Fruit fly (Drosophila melanogaster) whole organism, embryonic: Measurements from ENCODE around the gene holn1.
A peak's percentile ranks its signal among the peaks of the same experiment; 100 is the strongest.

Source experiments
- ATbp ChIP-seq: fragments of 200-800 bp; sonication (Bioruptor generic); optimal IDR thresholded peaks from 2 replicates; lab custom pipeline; 2017; ENCODE audit warnings: missing biosample characterization, mild to moderate bottlenecking, missing genetic modification characterization, missing genetic modification reagents
- BEAF-32 ChIP-seq: fragments of 200-800 bp; sonication (Bioruptor generic); optimal IDR thresholded peaks from 3 replicates; lab custom pipeline; 2017; ENCODE audit warnings: missing biosample characterization, missing genetic modification characterization, mild to moderate bottlenecking, moderate library complexity, missing genetic modification reagents
- CG10543 ChIP-seq: fragments of 200-800 bp; sonication (Bioruptor generic); optimal IDR thresholded peaks from 3 replicates; lab custom pipeline; 2017; ENCODE audit warnings: missing biosample characterization, mild to moderate bottlenecking, missing genetic modification characterization, moderate library complexity
- CG10979 ChIP-seq: fragments of 200-800 bp; sonication (Bioruptor generic); optimal IDR thresholded peaks from 2 replicates; lab custom pipeline; 2018; ENCODE audit warnings: missing biosample characterization, mild to moderate bottlenecking, missing genetic modification characterization, moderate library complexity
- CG12071 ChIP-seq: fragments of 200-800 bp; sonication (Bioruptor generic); optimal IDR thresholded peaks from 3 replicates; lab custom pipeline; 2018; ENCODE audit warnings: missing biosample characterization, mild to moderate bottlenecking, missing genetic modification characterization
- CG12104 ChIP-seq: fragments of 200-800 bp; sonication (Bioruptor generic); optimal IDR thresholded peaks from 3 replicates; lab custom pipeline; 2016; ENCODE audit warnings: missing biosample characterization, missing genetic modification characterization
- CG12219 ChIP-seq: fragments of 200-800 bp; sonication (Bioruptor generic); optimal IDR thresholded peaks from 3 replicates; lab custom pipeline; 2018; ENCODE audit warnings: missing biosample characterization, mild to moderate bottlenecking, missing genetic modification characterization
- CG12391 ChIP-seq: fragments of 200-800 bp; sonication (Bioruptor generic); optimal IDR thresholded peaks from 3 replicates; lab custom pipeline; 2018; ENCODE audit warnings: missing biosample characterization, mild to moderate bottlenecking, missing genetic modification characterization, moderate library complexity
- CG14965 ChIP-seq: fragments of 200-800 bp; sonication (Bioruptor generic); optimal IDR thresholded peaks from 2 replicates; lab custom pipeline; 2016; ENCODE audit warnings: missing biosample characterization, missing genetic modification characterization, borderline replicate concordance
- CG15269 ChIP-seq: fragments of 200-800 bp; sonication (Bioruptor generic); optimal IDR thresholded peaks from 2 replicates; lab custom pipeline; 2018; ENCODE audit warnings: missing biosample characterization, mild to moderate bottlenecking, missing genetic modification characterization, moderate library complexity
- CG17829 ChIP-seq: fragments of 200-800 bp; optimal IDR thresholded peaks from 2 replicates; lab custom pipeline; 2019; ENCODE audit warnings: missing biosample characterization, mild to moderate bottlenecking, missing genetic modification characterization, moderate library complexity
- CG2116 ChIP-seq: fragments of 200-800 bp; sonication (Bioruptor generic); optimal IDR thresholded peaks from 3 replicates; lab custom pipeline; 2018; ENCODE audit warnings: missing biosample characterization, mild to moderate bottlenecking, missing genetic modification characterization
- CG3838 ChIP-seq: fragments of 200-800 bp; sonication (Bioruptor generic); optimal IDR thresholded peaks from 3 replicates; lab custom pipeline; 2016; ENCODE audit warnings: missing biosample characterization, missing genetic modification characterization
- CG42726 ChIP-seq: fragments of 200-800 bp; sonication (Bioruptor generic); IDR thresholded peaks from 2 replicates; pipeline ENCODE4 v1.3.6; 2022; ENCODE audit warnings: missing biosample characterization, missing genetic modification characterization; ENCODE audit not compliant: partially characterized antibody
- CG4360 ChIP-seq: fragments of 200-800 bp; sonication (Bioruptor generic); IDR thresholded peaks from 2 replicates; pipeline ENCODE4 v1.3.6; 2022; ENCODE audit warnings: missing biosample characterization, missing genetic modification characterization
- CG7372 ChIP-seq: fragments of 200-800 bp; sonication (Bioruptor generic); IDR thresholded peaks from 2 replicates; pipeline ENCODE4 v1.3.6; 2022; ENCODE audit warnings: missing biosample characterization, missing genetic modification characterization
- CG8478 ChIP-seq: fragments of >200 bp; optimal IDR thresholded peaks from 2 replicates; lab custom pipeline; 2018
- CG8765 ChIP-seq: fragments of 200-800 bp; sonication (Bioruptor generic); IDR thresholded peaks from 2 replicates; pipeline ENCODE4 v1.3.6; 2022; ENCODE audit warnings: missing biosample characterization, missing genetic modification characterization
- CG8944 ChIP-seq: fragments of 200-800 bp; sonication (Bioruptor generic); optimal IDR thresholded peaks from 3 replicates; lab custom pipeline; 2016; ENCODE audit warnings: missing biosample characterization, missing genetic modification characterization
- CTCF ChIP-seq: fragments of 200-800 bp; sonication (Bioruptor generic); optimal IDR thresholded peaks from 2 replicates; lab custom pipeline; 2017; ENCODE audit warnings: missing biosample characterization, mild to moderate bottlenecking, missing genetic modification characterization, moderate library complexity
- Dfd ChIP-seq, 2 experiments: fragments of >200 bp; optimal IDR thresholded peaks; 2 replicates each; lab custom pipeline; 2017; ENCODE audit warnings: missing biosample characterization in 2 of 2, missing genetic modification characterization in 2 of 2
- Dp ChIP-seq: fragments of 200-800 bp; sonication (Bioruptor generic); optimal IDR thresholded peaks from 2 replicates; lab custom pipeline; 2018; ENCODE audit warnings: missing biosample characterization, mild to moderate bottlenecking, missing genetic modification characterization, moderate library complexity
- GATAe ChIP-seq: fragments of 200-800 bp; sonication (Bioruptor generic); conservative IDR thresholded peaks from 2 replicates; pipeline ENCODE4 v1.3.6; 2022; ENCODE audit warnings: missing biosample characterization, missing genetic modification characterization
- HmgD ChIP-seq: fragments of 200-800 bp; sonication (Bioruptor generic); optimal IDR thresholded peaks from 3 replicates; lab custom pipeline; 2016; ENCODE audit warnings: missing biosample characterization, missing genetic modification characterization
- Jarid2 ChIP-seq: fragments of 200-800 bp; sonication (Bioruptor generic); optimal IDR thresholded peaks from 3 replicates; lab custom pipeline; 2017; ENCODE audit warnings: mild to moderate bottlenecking, missing biosample characterization, missing genetic modification reagents, missing genetic modification characterization
- Ptx1 ChIP-seq: fragments of 200-800 bp; sonication (Bioruptor generic); IDR thresholded peaks from 2 replicates; pipeline ENCODE4 v1.3.6; 2022; ENCODE audit warnings: missing biosample characterization, missing genetic modification characterization
- Ssrp ChIP-seq: fragments of 200-800 bp; sonication (Bioruptor generic); optimal IDR thresholded peaks from 2 replicates; lab custom pipeline; 2018; ENCODE audit warnings: missing biosample characterization, mild to moderate bottlenecking, missing genetic modification characterization, moderate library complexity
- Stat92E ChIP-seq, 3 experiments: fragments of >200 bp in 2 of 3; fragments of 200-800 bp in 1 of 3; sonication (Bioruptor generic) in 1 of 3; optimal IDR thresholded peaks; 2 replicates each; lab custom pipeline; 2017 to 2019; ENCODE audit warnings: missing biosample characterization in 3 of 3, missing genetic modification characterization in 3 of 3, mild to moderate bottlenecking in 1 of 3, moderate library complexity in 1 of 3
- Xrp1 ChIP-seq: fragments of 200-800 bp; sonication (Bioruptor generic); IDR thresholded peaks from 2 replicates; pipeline ENCODE4 v1.3.6; 2022; ENCODE audit warnings: missing biosample characterization, missing genetic modification characterization
- al ChIP-seq: fragments of 200-800 bp; sonication (Bioruptor generic); IDR thresholded peaks from 2 replicates; pipeline ENCODE4 v1.3.6; 2022; ENCODE audit warnings: missing biosample characterization, missing genetic modification characterization
- cad ChIP-seq: fragments of >200 bp; optimal IDR thresholded peaks from 2 replicates; lab custom pipeline; 2017; ENCODE audit warnings: missing biosample characterization, missing genetic modification characterization
- cato ChIP-seq: fragments of 200-800 bp; sonication (Bioruptor generic); optimal IDR thresholded peaks from 2 replicates; lab custom pipeline; 2016; ENCODE audit warnings: missing biosample characterization, missing genetic modification characterization, borderline replicate concordance
- dm ChIP-seq: fragments of 200-800 bp; sonication (Bioruptor generic); optimal IDR thresholded peaks from 3 replicates; lab custom pipeline; 2016; ENCODE audit warnings: missing biosample characterization, missing genetic modification characterization
- exex ChIP-seq: fragments of 200-800 bp; sonication (Bioruptor generic); optimal IDR thresholded peaks from 4 replicates; lab custom pipeline; 2018; ENCODE audit warnings: missing biosample characterization, mild to moderate bottlenecking, missing genetic modification characterization, moderate library complexity
- gsb ChIP-seq: fragments of 200-800 bp; sonication (Bioruptor generic); IDR thresholded peaks from 2 replicates; pipeline ENCODE4 v1.3.6; 2022; ENCODE audit warnings: missing biosample characterization, missing genetic modification characterization
- ind ChIP-seq: fragments of 200-800 bp; sonication (Bioruptor generic); optimal IDR thresholded peaks from 3 replicates; lab custom pipeline; 2016; ENCODE audit warnings: missing biosample characterization, missing genetic modification characterization
- ken ChIP-seq: fragments of 200-800 bp; sonication (Bioruptor generic); IDR thresholded peaks from 3 replicates; pipeline ENCODE4 v1.3.6; 2022; ENCODE audit warnings: missing biosample characterization, missing genetic modification characterization
- maf-S ChIP-seq: fragments of 200-800 bp; sonication (Bioruptor generic); optimal IDR thresholded peaks from 2 replicates; lab custom pipeline; 2016; ENCODE audit warnings: missing biosample characterization, missing genetic modification characterization
- pzg ChIP-seq: fragments of 200-800 bp; sonication (Bioruptor generic); optimal IDR thresholded peaks from 3 replicates; lab custom pipeline; 2018; ENCODE audit warnings: missing biosample characterization, mild to moderate bottlenecking, missing genetic modification characterization, moderate library complexity
- schlank ChIP-seq: fragments of 200-800 bp; sonication (Bioruptor generic); optimal IDR thresholded peaks from 2 replicates; lab custom pipeline; 2018; ENCODE audit warnings: missing biosample characterization, mild to moderate bottlenecking, missing genetic modification characterization
- sens ChIP-seq: fragments of 200-800 bp; sonication (Bioruptor generic); peaks from one replicate; lab custom pipeline; 2016; ENCODE audit warnings: missing biosample characterization, missing genetic modification characterization
- seq ChIP-seq: fragments of 200-800 bp; sonication (Bioruptor generic); IDR thresholded peaks from 2 replicates; pipeline ENCODE4 v1.3.6; 2022; ENCODE audit warnings: missing biosample characterization, missing genetic modification characterization
- tio ChIP-seq: fragments of 200-800 bp; sonication (Bioruptor generic); optimal IDR thresholded peaks from 2 replicates; lab custom pipeline; 2017; ENCODE audit warnings: missing biosample characterization, missing genetic modification characterization, inconsistent platforms
- twi ChIP-seq: fragments of 200-800 bp; optimal IDR thresholded peaks from 2 replicates; lab custom pipeline; 2019; ENCODE audit warnings: missing biosample characterization, mild to moderate bottlenecking, missing genetic modification characterization, moderate library complexity
- wek ChIP-seq: fragments of 200-800 bp; sonication (Bioruptor generic); optimal IDR thresholded peaks from 3 replicates; lab custom pipeline; 2018; ENCODE audit warnings: missing biosample characterization, mild to moderate bottlenecking, missing genetic modification characterization, moderate library complexity

The holn1 gene

DNA sequence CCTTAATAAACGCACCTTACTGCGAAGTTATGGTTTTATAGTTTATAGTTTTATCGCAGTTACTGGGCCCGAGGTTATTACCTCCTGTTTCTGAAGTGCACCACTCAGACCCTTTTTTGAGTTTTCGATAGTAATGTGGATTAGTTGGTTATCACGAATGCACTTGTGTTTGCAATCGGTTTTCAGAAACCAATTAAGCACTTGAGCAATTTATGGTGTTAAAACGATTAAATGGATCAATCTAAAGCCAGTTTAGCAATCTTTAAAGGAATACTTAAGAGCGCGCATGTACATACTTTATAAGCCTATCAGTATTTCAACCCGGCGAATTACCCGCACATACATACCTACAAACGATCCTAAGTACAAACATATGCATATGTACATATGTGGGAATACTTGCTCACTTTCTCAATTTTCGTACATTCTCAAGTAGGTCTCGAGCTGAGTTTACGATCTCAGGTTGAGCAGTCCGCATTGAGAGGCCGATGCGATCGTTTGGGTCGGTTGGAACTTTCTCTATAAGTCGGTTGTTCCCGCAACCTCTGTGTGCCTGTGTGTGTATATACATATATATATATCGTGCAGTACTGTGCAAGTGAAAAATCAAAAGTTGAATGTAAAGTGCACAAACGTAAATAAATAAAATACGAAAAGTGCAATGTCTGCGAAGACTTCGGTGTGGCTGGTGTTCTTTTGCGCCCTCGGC, 21.6 kb downstream of the holn1 start, which contains the start of the genes LManI and LManII (continued):
- no peak for TF ChIP-seq Dp
- TF ChIP-seq Dfd (GFP tag; optimal IDR thresholded peaks at IDR 0.05; lab: Kevin White, UChicago): no peak
- TF ChIP-seq CG17829 (tag; lab: Kevin White, UChicago): peak; percentile 80
- TF ChIP-seq Xrp1 (GFP tag; lab: Robert Waterston, UW): no peak
- TF ChIP-seq GATAe (GFP tag; lab: Robert Waterston, UW): no peak
- TF ChIP-seq tio (GFP tag; lab: Kevin White, UChicago): no peak
- TF ChIP-seq Jarid2 (GFP tag; lab: Kevin White, UChicago): peak; percentile 74
- no peak for TF ChIP-seq seq (GFP tag; lab: Robert Waterston, UW)
- no peak for TF ChIP-seq CG12104 (GFP tag; lab: Kevin White, UChicago)
- peak in 1 of 3 experiments; percentile 19 for TF ChIP-seq Stat92E (GFP tag; optimal IDR thresholded peaks at IDR 0.05; lab: Kevin White, UChicago)
- TF ChIP-seq CG7372 (GFP tag; lab: Robert Waterston, UW): no peak
- TF ChIP-seq CG15269 (tag; lab: Kevin White, UChicago): no peak
- no peak for TF ChIP-seq CG8478
- no peak for TF ChIP-seq CG12391 (tag; lab: Kevin White, UChicago)
- no peak for TF ChIP-seq Ssrp (tag; lab: Kevin White, UChicago)
- no peak for TF ChIP-seq ATbp (GFP tag; lab: Kevin White, UChicago)
- no peak for TF ChIP-seq ind (GFP tag; lab: Kevin White, UChicago)
- no peak for TF ChIP-seq sens (GFP tag; lab: Kevin White, UChicago)
- no peak for TF ChIP-seq dm (GFP tag; lab: Kevin White, UChicago)
- TF ChIP-seq cad (GFP tag; lab: Kevin White, UChicago): peak; percentile 16
- TF ChIP-seq exex (tag; lab: Kevin White, UChicago): peak; percentile 68
- TF ChIP-seq HmgD (GFP tag; lab: Kevin White, UChicago): no peak
- TF ChIP-seq maf-S (GFP tag; lab: Kevin White, UChicago): no peak
- no peak for TF ChIP-seq CG8765 (GFP tag; lab: Robert Waterston, UW)
- TF ChIP-seq al (GFP tag; lab: Robert Waterston, UW): no peak
- TF ChIP-seq schlank (tag; lab: Kevin White, UChicago): no peak

DNA sequence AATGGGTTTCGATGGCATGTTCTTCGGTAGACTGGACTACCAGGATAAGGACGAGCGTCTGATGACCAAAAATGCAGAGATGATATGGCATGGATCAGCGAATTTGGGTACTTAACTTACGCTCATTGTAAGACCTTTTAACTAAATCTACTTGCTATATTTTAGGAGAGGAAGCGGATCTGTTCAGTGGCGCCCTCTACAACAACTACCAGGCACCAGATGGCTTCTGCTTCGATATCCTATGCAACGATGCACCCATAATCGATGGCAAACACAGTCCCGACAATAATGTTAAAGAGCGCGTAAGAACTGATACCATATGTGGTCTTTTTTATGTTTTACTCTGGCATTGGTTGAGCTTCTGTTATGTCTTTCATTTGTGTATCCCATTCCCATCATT, 23.2 kb downstream of the holn1 start:
- TF ChIP-seq CG14965 (GFP tag; lab: Kevin White, UChicago) (peak; percentile 88), CG4360 (GFP tag; lab: Robert Waterston, UW) (no peak), CG2116 (no peak), CG3838 (GFP tag; lab: Kevin White, UChicago) (no peak), cato (GFP tag; lab: Kevin White, UChicago) (no peak), gsb (GFP tag; lab: Robert Waterston, UW) (no peak), ken (no peak), CG42726 (GFP tag; lab: Robert Waterston, UW) (no peak), CG10979 (tag; lab: Kevin White, UChicago) (peak; percentile 56), pzg (GFP tag; lab: Kevin White, UChicago) (no peak), CTCF (GFP tag; lab: Kevin White, UChicago) (peak; percentile 80), CG10543 (no peak), ind (GFP tag; lab: Kevin White, UChicago) (no peak), CG8944 (no peak), BEAF-32 (no peak), CG12219 (no peak), Ptx1 (no peak), wek (GFP tag; lab: Kevin White, UChicago) (no peak), CG12071 (GFP tag; lab: Kevin White, UChicago) (no peak), twi (tag; lab: Kevin White, UChicago) (no peak)
- TF ChIP-seq, all 482 proteins: peak for 3
